Worm (Caenorhabditis elegans) whole organism, L3 larva: ENCODE measurements around the gene C03G6.21.

ENCODE experiments used
- ZK546.5 ChIP-seq: sonication (generic microtip); optimal IDR thresholded peaks from 2 replicates; lab custom pipeline; 2017; ENCODE audit warnings: missing biosample characterization, missing genetic modification characterization
- ama-1 ChIP-seq: fragments of 150-350 bp; optimal IDR thresholded peaks from 2 replicates; lab custom pipeline; 2018
- ceh-16 ChIP-seq: sonication (generic microtip); optimal IDR thresholded peaks from 2 replicates; lab custom pipeline; 2017; ENCODE audit warnings: missing biosample characterization, missing genetic modification characterization
- ceh-82 ChIP-seq: fragments of 150-350 bp; optimal IDR thresholded peaks from 2 replicates; lab custom pipeline; 2014; ENCODE audit warnings: missing biosample characterization, missing genetic modification characterization
- daf-12 ChIP-seq: fragments of 150-350 bp; optimal IDR thresholded peaks from 2 replicates; lab custom pipeline; 2014; ENCODE audit warnings: missing biosample characterization, missing genetic modification reagents, missing genetic modification characterization
- egl-27 ChIP-seq: sonication (generic microtip); optimal IDR thresholded peaks from 4 replicates; lab custom pipeline; 2017; ENCODE audit warnings: missing biosample characterization, missing genetic modification reagents, missing genetic modification characterization
- egl-5 ChIP-seq: fragments of 150-350 bp; optimal IDR thresholded peaks from 2 replicates; lab custom pipeline; 2017; ENCODE audit warnings: missing biosample characterization, missing genetic modification reagents, missing genetic modification characterization, inconsistent platforms
- elt-1 ChIP-seq: fragments of 150-350 bp; optimal IDR thresholded peaks from 2 replicates; lab custom pipeline; 2014; ENCODE audit warnings: missing biosample characterization, missing genetic modification characterization
- elt-2 ChIP-seq: sonication (generic microtip); optimal IDR thresholded peaks from 2 replicates; lab custom pipeline; 2016; ENCODE audit warnings: missing genetic modification reagents, mild to moderate bottlenecking, missing genetic modification characterization, missing compliant biosample characterization
- eor-1 ChIP-seq, 2 experiments: fragments of 150-350 bp; optimal IDR thresholded peaks; 2 replicates each; lab custom pipeline; 2014 to 2018; ENCODE audit warnings: missing biosample characterization in 2 of 2, missing genetic modification characterization in 2 of 2
- fkh-10 ChIP-seq: sonication (generic microtip); optimal IDR thresholded peaks from 2 replicates; lab custom pipeline; 2017; ENCODE audit warnings: missing biosample characterization, missing genetic modification reagents, missing genetic modification characterization
- fos-1 ChIP-seq: fragments of 150-350 bp; optimal IDR thresholded peaks from 2 replicates; lab custom pipeline; 2014; ENCODE audit warnings: missing biosample characterization, missing genetic modification characterization
- hmg-11 ChIP-seq: sonication (generic microtip); optimal IDR thresholded peaks from 2 replicates; lab custom pipeline; 2016; ENCODE audit warnings: missing genetic modification characterization, missing compliant biosample characterization
- lin-15B ChIP-seq: fragments of 150-350 bp; optimal IDR thresholded peaks from 2 replicates; lab custom pipeline; 2014; ENCODE audit warnings: missing biosample characterization, missing genetic modification characterization
- lin-39 ChIP-seq: fragments of 150-350 bp; optimal IDR thresholded peaks from 2 replicates; lab custom pipeline; 2018; ENCODE audit warnings: missing biosample characterization, missing genetic modification reagents, missing genetic modification characterization
- lsy-12 ChIP-seq: sonication (generic microtip); optimal IDR thresholded peaks from 2 replicates; lab custom pipeline; 2016; ENCODE audit warnings: mild to moderate bottlenecking, missing genetic modification characterization, missing compliant biosample characterization
- nfya-1 ChIP-seq: sonication (generic microtip); optimal IDR thresholded peaks from 2 replicates; lab custom pipeline; 2017; ENCODE audit warnings: missing genetic modification characterization, mild to moderate bottlenecking, missing compliant biosample characterization, antibody characterized with exemption, moderate library complexity; ENCODE audit not compliant: insufficient read depth
- nhr-11 ChIP-seq: fragments of 150-350 bp; optimal IDR thresholded peaks from 2 replicates; lab custom pipeline; 2014; ENCODE audit warnings: missing biosample characterization, missing genetic modification characterization
- nhr-23 ChIP-seq: fragments of 150-350 bp; optimal IDR thresholded peaks from 2 replicates; lab custom pipeline; 2014; ENCODE audit warnings: missing biosample characterization, missing genetic modification reagents, missing genetic modification characterization
- nhr-25 ChIP-seq: sonication (generic microtip); optimal IDR thresholded peaks from 2 replicates; lab custom pipeline; 2017; ENCODE audit warnings: missing biosample characterization, missing genetic modification characterization
- nhr-28 ChIP-seq: fragments of 150-350 bp; optimal IDR thresholded peaks from 2 replicates; lab custom pipeline; 2014; ENCODE audit warnings: missing biosample characterization, missing genetic modification characterization
- nhr-43 ChIP-seq: sonication (generic microtip); optimal IDR thresholded peaks from 2 replicates; lab custom pipeline; 2016; ENCODE audit warnings: mild to moderate bottlenecking, missing genetic modification characterization, missing compliant biosample characterization; ENCODE audit not compliant: poor library complexity, severe bottlenecking
- nhr-67 ChIP-seq: fragments of 150-350 bp; optimal IDR thresholded peaks from 2 replicates; lab custom pipeline; 2014; ENCODE audit warnings: missing biosample characterization, missing genetic modification characterization
- nhr-76 ChIP-seq: fragments of 150-350 bp; sonication (generic microtip); optimal IDR thresholded peaks from 5 replicates; lab custom pipeline; 2014; ENCODE audit warnings: missing biosample characterization, missing genetic modification characterization
- pha-4 ChIP-seq: fragments of 150-350 bp; optimal IDR thresholded peaks from 2 replicates; lab custom pipeline; 2014; ENCODE audit warnings: missing biosample characterization, missing genetic modification reagents, missing genetic modification characterization
- pqm-1 ChIP-seq: fragments of 150-350 bp; optimal IDR thresholded peaks from 2 replicates; lab custom pipeline; 2017; ENCODE audit warnings: missing biosample characterization, missing genetic modification characterization, inconsistent platforms
- sea-2 ChIP-seq: fragments of 150-350 bp; sonication (generic microtip); optimal IDR thresholded peaks from 4 replicates; lab custom pipeline; 2014; ENCODE audit warnings: missing biosample characterization, missing genetic modification reagents, missing genetic modification characterization
- snpc-4 ChIP-seq: fragments of 150-350 bp; optimal IDR thresholded peaks from 2 replicates; lab custom pipeline; 2014; ENCODE audit warnings: missing biosample characterization, missing genetic modification characterization
- tbx-2 ChIP-seq: sonication (generic microtip); optimal IDR thresholded peaks from 2 replicates; lab custom pipeline; 2016; ENCODE audit warnings: mild to moderate bottlenecking, missing genetic modification characterization, missing compliant biosample characterization
- unc-39 ChIP-seq: sonication (generic microtip); optimal IDR thresholded peaks from 4 replicates; lab custom pipeline; 2017; ENCODE audit warnings: missing biosample characterization, missing genetic modification characterization
- unc-62 ChIP-seq: fragments of 150-350 bp; sonication (generic microtip); optimal IDR thresholded peaks from 4 replicates; lab custom pipeline; 2014; ENCODE audit warnings: missing biosample characterization, missing genetic modification reagents, missing genetic modification characterization
- ztf-11 ChIP-seq: fragments of 150-350 bp; optimal IDR thresholded peaks from 2 replicates; lab custom pipeline; 2014; ENCODE audit warnings: missing biosample characterization, missing genetic modification characterization
- ztf-4 ChIP-seq: fragments of 150-350 bp; optimal IDR thresholded peaks from 2 replicates; lab custom pipeline; 2014; ENCODE audit warnings: missing biosample characterization, missing genetic modification characterization

Gene C03G6.21

ce11 chrV:7395359-7395758 is 38.8 kb upstream of the C03G6.21 start, which contains the start of gene srx-9:
srx-9 (minus strand) TSS chrV:7395459.
- no peak for TF ChIP-seq snpc-4 (tag; lab: Kevin White, UChicago)
- TF ChIP-seq ZK546.5 (tag; lab: Kevin White, UChicago), result no peak
- TF ChIP-seq lin-39, result no peak
- no peak for TF ChIP-seq lin-15B (tag; lab: Kevin White, UChicago)
- TF ChIP-seq sea-2, result no peak

ce11 chrV:7391933-7392332 is 35.3 kb upstream of the C03G6.21 start, which contains the start of gene fbxa-105:
fbxa-105 (minus strand) TSS chrV:7392029.
- peak; percentile 60 for TF ChIP-seq elt-2 (tag; lab: Kevin White, UChicago)
- peak; percentile 48 for TF ChIP-seq pha-4
- TF ChIP-seq unc-39, result no peak
- TF ChIP-seq fkh-10, result no peak
- no peak for TF ChIP-seq egl-27
- TF ChIP-seq snpc-4 (tag; lab: Kevin White, UChicago), result no peak
- peak; percentile 9 for TF ChIP-seq pqm-1
- TF ChIP-seq nhr-67 (tag; lab: Kevin White, UChicago), result no peak

ce11 chrV:7389771-7390170 is 33.2 kb upstream of the C03G6.21 start, which contains the start of gene C02H6.1:
C02H6.1 (minus strand) TSS chrV:7389871.
- no peak for TF ChIP-seq sea-2
- no peak for TF ChIP-seq unc-62 (GFP tag; lab: Kevin White, UChicago)
- no peak for TF ChIP-seq ztf-4
- no peak for TF ChIP-seq unc-39
- no peak for TF ChIP-seq fos-1 (tag; lab: Kevin White, UChicago)
- no peak for TF ChIP-seq elt-2 (tag; lab: Kevin White, UChicago)
- TF ChIP-seq daf-12 (tag; lab: Kevin White, UChicago), result no peak
- no peak for TF ChIP-seq ama-1 (lab: Kevin White, UChicago)
- TF ChIP-seq nhr-76, result no peak
- no peak for TF ChIP-seq pqm-1
- TF ChIP-seq eor-1 (tag; optimal IDR thresholded peaks at IDR 0.05; lab: Kevin White, UChicago), result no peak
- TF ChIP-seq nhr-28 (tag; lab: Kevin White, UChicago), result no peak

ce11 chrV:7387755-7388154 is 31.2 kb upstream of the C03G6.21 start, which contains the start of gene C02H6.3:
C02H6.3 (minus strand) TSS chrV:7387855.
- TF ChIP-seq nfya-1 (no peak), tbx-2 (no peak), pha-4 (no peak), elt-1 (no peak), ceh-82 (no peak), fkh-10 (no peak), ceh-16 (no peak), unc-39 (no peak), nhr-43 (tag; lab: Kevin White, UChicago) (no peak)

- peak; percentile 1 for TF ChIP-seq pha-4
- no peak for TF ChIP-seq nhr-11
- no peak for TF ChIP-seq nhr-43 (tag; lab: Kevin White, UChicago)
Measured at ce11 chrV:7386052-7386573, 29.5 kb upstream of the C03G6.21 start, which contains the start of gene srp-6. srp-6 (minus strand) TSS chrV:7386102.

- no peak for TF ChIP-seq sea-2
- TF ChIP-seq tbx-2, result no peak
- no peak for TF ChIP-seq ama-1 (lab: Kevin White, UChicago)
- TF ChIP-seq hmg-11 (tag; lab: Kevin White, UChicago), result no peak
- no peak for TF ChIP-seq ztf-4
- no peak for TF ChIP-seq nhr-28 (tag; lab: Kevin White, UChicago)
- no peak for TF ChIP-seq nhr-11
- no peak for TF ChIP-seq lsy-12 (tag; lab: Kevin White, UChicago)
- TF ChIP-seq nhr-25 (tag; lab: Kevin White, UChicago), result no peak
- TF ChIP-seq egl-5, result no peak
- no peak for TF ChIP-seq pha-4
Measured at ce11 chrV:7381008-7381407, 24.4 kb upstream of the C03G6.21 start, which contains the start of gene C03G6.17. C03G6.17 (minus strand) TSS chrV:7381108.

- TF ChIP-seq ztf-11 (tag; lab: Kevin White, UChicago) (no peak), hmg-11 (tag; lab: Kevin White, UChicago) (no peak), nhr-23 (tag; lab: Kevin White, UChicago) (no peak)
Measured at ce11 chrV:7379384-7379783, 22.8 kb upstream of the C03G6.21 start, which contains the start of gene srsx-24. srsx-24 (minus strand) TSS chrV:7379484.
